Worm (Caenorhabditis elegans) whole organism, mixed stage, embryonic: ENCODE measurements around the gene srxa-11.

Source experiments
- blmp-1 ChIP-seq: fragments of 150-350 bp; optimal IDR thresholded peaks from 2 replicates; lab custom pipeline; 2014; ENCODE audit warnings: missing biosample characterization, missing genetic modification characterization
- elt-3 ChIP-seq: fragments of 150-350 bp; optimal IDR thresholded peaks from 2 replicates; lab custom pipeline; 2014; ENCODE audit warnings: missing biosample characterization, missing genetic modification characterization
- lin-13 ChIP-seq: fragments of 150-350 bp; optimal IDR thresholded peaks from 2 replicates; lab custom pipeline; 2014; ENCODE audit warnings: missing biosample characterization, missing genetic modification characterization
- lsy-2 ChIP-seq: fragments of 150-350 bp; optimal IDR thresholded peaks from 2 replicates; lab custom pipeline; 2014; ENCODE audit warnings: missing biosample characterization, missing genetic modification characterization
- nhr-76 ChIP-seq: sonication (generic microtip); optimal IDR thresholded peaks from 2 replicates; lab custom pipeline; 2017; ENCODE audit warnings: missing biosample characterization, missing genetic modification characterization
- unc-62 ChIP-seq: fragments of 150-350 bp; optimal IDR thresholded peaks from 2 replicates; lab custom pipeline; 2014; ENCODE audit warnings: missing biosample characterization, missing genetic modification reagents, missing genetic modification characterization
- ztf-11 ChIP-seq: fragments of 150-350 bp; optimal IDR thresholded peaks from 2 replicates; lab custom pipeline; 2014; ENCODE audit warnings: missing biosample characterization, missing genetic modification characterization

ce11 chrV:13915390-13915789 is 8.6 kb upstream of the srxa-11 start, which contains the start of gene gcy-32:
- no peak for TF ChIP-seq lin-13 (tag; lab: Kevin White, UChicago)
- TF ChIP-seq blmp-1 (tag; lab: Kevin White, UChicago), result no peak
- no peak for TF ChIP-seq unc-62
- no peak for TF ChIP-seq nhr-76 (tag; lab: Kevin White, UChicago)
- TF ChIP-seq ztf-11, result no peak
- no peak for TF ChIP-seq elt-3
- TF ChIP-seq lsy-2 (tag; lab: Kevin White, UChicago), result no peak
